Worm (Caenorhabditis elegans) whole organism, late embryonic: ENCODE results near the gene tsfm-1.

Experiments used
- ama-1 ChIP-seq: fragments of 150-350 bp; optimal IDR thresholded peaks from 2 replicates; lab custom pipeline; 2014
- ceh-30 ChIP-seq: fragments of 150-350 bp; optimal IDR thresholded peaks from 2 replicates; lab custom pipeline; 2014; ENCODE audit warnings: missing biosample characterization, missing genetic modification characterization
- ceh-9 ChIP-seq: sonication (generic microtip); optimal IDR thresholded peaks from 2 replicates; lab custom pipeline; 2016; ENCODE audit warnings: mild to moderate bottlenecking, missing genetic modification characterization, inconsistent platforms, missing compliant biosample characterization
- dve-1 ChIP-seq: sonication (generic microtip); optimal IDR thresholded peaks from 2 replicates; lab custom pipeline; 2017; ENCODE audit warnings: antibody characterized with exemption, mild to moderate bottlenecking, missing genetic modification characterization, missing compliant biosample characterization
- elt-2 ChIP-seq: sonication (generic microtip); optimal IDR thresholded peaks from 2 replicates; lab custom pipeline; 2016; ENCODE audit warnings: missing genetic modification reagents, missing genetic modification characterization, missing compliant biosample characterization
- elt-4 ChIP-seq: sonication (generic microtip); optimal IDR thresholded peaks from 2 replicates; lab custom pipeline; 2016; ENCODE audit warnings: missing genetic modification characterization, missing compliant biosample characterization
- nhr-11 ChIP-seq: fragments of 150-350 bp; optimal IDR thresholded peaks from 2 replicates; lab custom pipeline; 2014; ENCODE audit warnings: missing biosample characterization, missing genetic modification characterization
- pha-2 ChIP-seq: sonication (generic microtip); optimal IDR thresholded peaks from 2 replicates; lab custom pipeline; 2017; ENCODE audit warnings: mild to moderate bottlenecking, missing genetic modification characterization, missing compliant biosample characterization
- pha-4 ChIP-seq: fragments of 150-350 bp; optimal IDR thresholded peaks from 2 replicates; lab custom pipeline; 2018; ENCODE audit warnings: missing biosample characterization, missing genetic modification reagents, missing genetic modification characterization
- sox-2 ChIP-seq: fragments of 200-800 bp; sonication (Bioruptor generic); IDR thresholded peaks from 2 replicates; pipeline ENCODE4 v1.3.6; 2022; ENCODE audit warnings: missing genetic modification reagents, missing genetic modification characterization, missing compliant biosample characterization
- sox-4 ChIP-seq: sonication (generic microtip); optimal IDR thresholded peaks from 2 replicates; lab custom pipeline; 2017; ENCODE audit warnings: mild to moderate bottlenecking, missing genetic modification characterization, inconsistent platforms, missing compliant biosample characterization
- syd-9 ChIP-seq: sonication (generic microtip); optimal IDR thresholded peaks from 2 replicates; lab custom pipeline; 2016; ENCODE audit warnings: mild to moderate bottlenecking, missing genetic modification characterization, moderate library complexity, missing compliant biosample characterization
- tbx-7 ChIP-seq: sonication (generic microtip); optimal IDR thresholded peaks from 2 replicates; lab custom pipeline; 2016; ENCODE audit warnings: missing genotype, missing genetic modification characterization, missing compliant biosample characterization

- TF ChIP-seq ceh-9 (tag; lab: Kevin White, UChicago) (no peak), elt-4 (no peak), ama-1 (lab: Kevin White, UChicago) (no peak), syd-9 (no peak), nhr-11 (no peak), elt-2 (tag; lab: Kevin White, UChicago) (no peak), ceh-30 (tag; lab: Kevin White, UChicago) (no peak), dve-1 (tag; lab: Kevin White, UChicago) (no peak), tbx-7 (tag; lab: Kevin White, UChicago) (no peak), sox-2 (GFP tag; lab: Robert Waterston, UW) (no peak), sox-4 (tag; lab: Kevin White, UChicago) (no peak), pha-4 (no peak), pha-2 (tag; lab: Kevin White, UChicago) (no peak)
Measured at ce11 chrV:12252272-12252671, 19.1 kb downstream of the tsfm-1 start, which contains the start of gene lrx-1.
